Worm (Caenorhabditis elegans) whole organism, L2 larva: ENCODE measurements around the gene srh-2.

Source experiments
- C34F6.9 ChIP-seq: fragments of 150-350 bp; optimal IDR thresholded peaks from 2 replicates; lab custom pipeline; 2014; ENCODE audit warnings: missing biosample characterization, missing genetic modification characterization
- F13H6.1 ChIP-seq: sonication (generic microtip); optimal IDR thresholded peaks from 2 replicates; lab custom pipeline; 2016; ENCODE audit warnings: missing genetic modification characterization, missing compliant biosample characterization
- R02D3.7 ChIP-seq: fragments of 150-350 bp; optimal IDR thresholded peaks from 2 replicates; lab custom pipeline; 2014; ENCODE audit warnings: missing biosample characterization, missing genetic modification characterization
- ZK546.5 ChIP-seq: sonication (generic microtip); optimal IDR thresholded peaks from 2 replicates; lab custom pipeline; 2017; ENCODE audit warnings: missing biosample characterization, missing genetic modification characterization
- aly-2 ChIP-seq: fragments of 150-350 bp; optimal IDR thresholded peaks from 2 replicates; lab custom pipeline; 2014; ENCODE audit warnings: missing biosample characterization, missing genetic modification characterization
- ama-1 ChIP-seq: fragments of 150-350 bp; optimal IDR thresholded peaks from 2 replicates; lab custom pipeline; 2018; ENCODE audit warnings: inconsistent platforms
- blmp-1 ChIP-seq: sonication (generic microtip); optimal IDR thresholded peaks from 2 replicates; lab custom pipeline; 2017; ENCODE audit warnings: missing genetic modification characterization, mild to moderate bottlenecking, missing compliant biosample characterization, antibody characterized with exemption, moderate library complexity; ENCODE audit not compliant: insufficient read depth
- ceh-82 ChIP-seq: fragments of 150-350 bp; optimal IDR thresholded peaks from 2 replicates; lab custom pipeline; 2014; ENCODE audit warnings: missing biosample characterization, missing genetic modification characterization
- crh-2 ChIP-seq: sonication (generic microtip); optimal IDR thresholded peaks from 2 replicates; lab custom pipeline; 2017; ENCODE audit warnings: missing biosample characterization, missing genetic modification characterization
- dmd-4 ChIP-seq: sonication (generic microtip); optimal IDR thresholded peaks from 2 replicates; lab custom pipeline; 2017; ENCODE audit warnings: missing biosample characterization, missing genetic modification characterization
- elt-3 ChIP-seq: sonication (generic microtip); optimal IDR thresholded peaks from 2 replicates; lab custom pipeline; 2017; ENCODE audit warnings: missing biosample characterization, missing genetic modification characterization
- fos-1 ChIP-seq: fragments of 150-350 bp; optimal IDR thresholded peaks from 2 replicates; lab custom pipeline; 2014; ENCODE audit warnings: missing biosample characterization, missing genetic modification characterization
- gmeb-1 ChIP-seq: fragments of 150-350 bp; optimal IDR thresholded peaks from 2 replicates; lab custom pipeline; 2014; ENCODE audit warnings: missing biosample characterization, missing genetic modification characterization
- lin-11 ChIP-seq: fragments of 150-350 bp; sonication (generic microtip); optimal IDR thresholded peaks from 2 replicates; lab custom pipeline; 2014; ENCODE audit warnings: missing biosample characterization, missing genetic modification characterization, inconsistent platforms, mixed read lengths
- lin-13 ChIP-seq: fragments of 150-350 bp; optimal IDR thresholded peaks from 2 replicates; lab custom pipeline; 2014; ENCODE audit warnings: missing biosample characterization, missing genetic modification reagents, missing genetic modification characterization
- lin-39 ChIP-seq: fragments of 150-350 bp; optimal IDR thresholded peaks from 2 replicates; lab custom pipeline; 2014; ENCODE audit warnings: missing biosample characterization, missing genetic modification reagents, missing genetic modification characterization
- lsy-2 ChIP-seq, 2 experiments: fragments of 150-350 bp in 1 of 2; sonication (generic microtip) in 1 of 2; optimal IDR thresholded peaks; 2 replicates each; lab custom pipeline; 2014 to 2017; ENCODE audit warnings: missing biosample characterization in 2 of 2, missing genetic modification characterization in 2 of 2
- nhr-10 ChIP-seq: sonication (generic microtip); optimal IDR thresholded peaks from 2 replicates; lab custom pipeline; 2017; ENCODE audit warnings: missing biosample characterization, missing genetic modification characterization
- nhr-11 ChIP-seq: fragments of 150-350 bp; optimal IDR thresholded peaks from 2 replicates; lab custom pipeline; 2014; ENCODE audit warnings: missing biosample characterization, missing genetic modification characterization
- nhr-12 ChIP-seq: fragments of 150-350 bp; optimal IDR thresholded peaks from 2 replicates; lab custom pipeline; 2014; ENCODE audit warnings: missing biosample characterization, missing genetic modification characterization
- nhr-129 ChIP-seq: fragments of 150-350 bp; optimal IDR thresholded peaks from 2 replicates; lab custom pipeline; 2014; ENCODE audit warnings: missing biosample characterization, missing genetic modification characterization
- nhr-21 ChIP-seq: fragments of 150-350 bp; optimal IDR thresholded peaks from 2 replicates; lab custom pipeline; 2014; ENCODE audit warnings: missing biosample characterization, missing genetic modification characterization
- nhr-237 ChIP-seq: fragments of 150-350 bp; optimal IDR thresholded peaks from 2 replicates; lab custom pipeline; 2014; ENCODE audit warnings: missing biosample characterization, missing genetic modification characterization
- nhr-25 ChIP-seq: fragments of 150-350 bp; sonication (generic microtip); optimal IDR thresholded peaks from 3 replicates; lab custom pipeline; 2014; ENCODE audit warnings: missing biosample characterization, missing genetic modification characterization
- nhr-6 ChIP-seq: fragments of 150-350 bp; optimal IDR thresholded peaks from 2 replicates; lab custom pipeline; 2014; ENCODE audit warnings: missing biosample characterization, missing genetic modification characterization
- nhr-77 ChIP-seq: fragments of 150-350 bp; optimal IDR thresholded peaks from 2 replicates; lab custom pipeline; 2014; ENCODE audit warnings: missing biosample characterization, missing genetic modification characterization
- peb-1 ChIP-seq: fragments of 150-350 bp; optimal IDR thresholded peaks from 2 replicates; lab custom pipeline; 2014; ENCODE audit warnings: missing biosample characterization, missing genetic modification characterization
- sem-4 ChIP-seq: fragments of 150-350 bp; optimal IDR thresholded peaks from 2 replicates; lab custom pipeline; 2014; ENCODE audit warnings: missing biosample characterization, missing genetic modification reagents, missing genetic modification characterization
- skn-1 ChIP-seq: sonication (generic microtip); optimal IDR thresholded peaks from 2 replicates; lab custom pipeline; 2017; ENCODE audit warnings: missing biosample characterization, missing genetic modification characterization
- sma-3 ChIP-seq: sonication (generic microtip); optimal IDR thresholded peaks from 2 replicates; lab custom pipeline; 2016; ENCODE audit warnings: missing genetic modification reagents, missing genetic modification characterization, missing compliant biosample characterization
- sma-9 ChIP-seq, 2 experiments: fragments of 150-350 bp in 1 of 2; sonication (generic microtip) in 1 of 2; optimal IDR thresholded peaks; 2 replicates each; lab custom pipeline; 2014 to 2016; ENCODE audit warnings: missing genetic modification characterization in 2 of 2, mild to moderate bottlenecking in 1 of 2, missing biosample characterization in 1 of 2, missing compliant biosample characterization in 1 of 2, missing genetic modification reagents in 1 of 2, moderate library complexity in 1 of 2
- snpc-4 ChIP-seq: fragments of 150-350 bp; optimal IDR thresholded peaks from 2 replicates; lab custom pipeline; 2014; ENCODE audit warnings: missing biosample characterization, missing genetic modification characterization
- unc-39 ChIP-seq: fragments of 150-350 bp; optimal IDR thresholded peaks from 2 replicates; lab custom pipeline; 2014; ENCODE audit warnings: missing biosample characterization, missing genetic modification characterization
- unc-55 ChIP-seq: fragments of 150-350 bp; sonication (generic microtip); optimal IDR thresholded peaks from 3 replicates; lab custom pipeline; 2014; ENCODE audit warnings: missing biosample characterization, missing genetic modification reagents, missing genetic modification characterization
- unc-62 ChIP-seq: fragments of 150-350 bp; optimal IDR thresholded peaks from 2 replicates; lab custom pipeline; 2014; ENCODE audit warnings: missing biosample characterization, missing genetic modification reagents, missing genetic modification characterization
- ztf-1 ChIP-seq: fragments of 200-800 bp; sonication (Bioruptor generic); conservative IDR thresholded peaks from 2 replicates; pipeline ENCODE4 v1.3.6; 2022; ENCODE audit warnings: missing genetic modification characterization, missing compliant biosample characterization
- ztf-11 ChIP-seq: sonication (generic microtip); optimal IDR thresholded peaks from 2 replicates; lab custom pipeline; 2017; ENCODE audit warnings: missing biosample characterization, missing genetic modification characterization
- ztf-4 ChIP-seq: fragments of 150-350 bp; optimal IDR thresholded peaks from 2 replicates; lab custom pipeline; 2014; ENCODE audit warnings: missing biosample characterization, missing genetic modification characterization

srh-2 gene

DNA sequence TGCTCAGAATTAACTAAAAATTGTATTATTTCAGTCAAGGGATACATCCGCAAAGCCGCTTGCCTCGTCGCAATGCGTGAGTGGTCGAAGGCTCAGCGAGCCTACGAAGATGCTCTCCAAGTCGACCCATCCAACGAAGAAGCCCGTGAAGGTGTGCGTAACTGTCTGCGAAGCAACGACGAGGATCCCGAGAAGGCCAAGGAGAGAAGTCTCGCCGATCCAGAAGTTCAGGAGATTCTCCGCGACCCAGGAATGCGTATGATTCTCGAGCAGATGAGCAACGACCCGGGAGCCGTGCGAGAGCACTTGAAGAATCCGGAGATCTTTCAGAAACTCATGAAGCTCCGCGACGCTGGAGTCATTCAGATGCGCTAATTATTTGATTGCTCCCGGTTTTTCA is 46.2 kb downstream of the srh-2 start:
- TF ChIP-seq nhr-129 (tag; lab: Kevin White, UChicago) (no peak), lin-11 (tag; lab: Kevin White, UChicago) (no peak), R02D3.7 (tag; lab: Kevin White, UChicago) (no peak), nhr-237 (tag; lab: Kevin White, UChicago) (no peak), peb-1 (tag; lab: Kevin White, UChicago) (no peak)

DNA sequence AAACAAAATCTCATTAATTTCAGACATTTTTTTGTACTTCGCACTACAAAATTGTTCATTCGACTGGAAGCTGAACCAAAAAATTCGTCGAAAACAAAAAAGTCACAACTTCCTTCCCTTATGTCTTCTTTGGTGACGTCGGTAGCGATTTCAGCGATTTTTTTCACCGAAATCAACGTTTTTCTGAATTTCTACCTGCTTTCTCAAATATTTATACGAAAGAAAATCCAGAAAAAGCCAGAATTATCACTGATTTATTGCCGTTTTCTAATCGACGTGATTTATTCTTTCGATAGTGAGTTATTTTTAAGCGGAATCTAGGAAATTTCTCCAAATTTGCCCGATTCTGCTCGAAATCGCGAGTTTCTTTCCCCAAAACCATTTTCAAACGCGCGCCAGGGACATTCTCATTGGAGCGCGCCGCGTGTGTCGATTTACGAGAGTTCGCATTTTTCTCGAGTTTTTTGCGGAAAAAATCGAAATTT is 46.8 kb downstream of the srh-2 start, which contains the start of gene srbc-58:
Gene srbc-58 (plus strand): TSS at position 121 of the 485 bp plus-strand sequence.
- peak; percentile 3 for TF ChIP-seq F13H6.1 (tag; lab: Kevin White, UChicago)
- no peak for TF ChIP-seq nhr-25 (tag; lab: Kevin White, UChicago)
- peak; percentile 34 for TF ChIP-seq unc-55
- peak; percentile 16 for TF ChIP-seq nhr-129 (tag; lab: Kevin White, UChicago)
- TF ChIP-seq gmeb-1 (tag; lab: Kevin White, UChicago) = peak; percentile 23
- TF ChIP-seq ztf-4 (tag; lab: Kevin White, UChicago) = peak; percentile 41
- TF ChIP-seq lin-13 (GFP tag; lab: Kevin White, UChicago) = peak; percentile 9
- peak; percentile 29 for TF ChIP-seq C34F6.9 (tag; lab: Kevin White, UChicago)
- TF ChIP-seq elt-3 (tag; lab: Kevin White, UChicago) = no peak
- TF ChIP-seq nhr-21 (tag; lab: Kevin White, UChicago) = no peak
- no peak for TF ChIP-seq sem-4 (tag; lab: Kevin White, UChicago)
- peak; percentile 70 for TF ChIP-seq ama-1 (lab: Kevin White, UChicago)
- TF ChIP-seq unc-39 (tag; lab: Kevin White, UChicago) = no peak
- peak; percentile 27 for TF ChIP-seq crh-2 (tag; lab: Kevin White, UChicago)
- no peak for TF ChIP-seq lin-11 (tag; lab: Kevin White, UChicago)
- peak in 1 of 2 experiments; percentile 13 for TF ChIP-seq lsy-2 (tag; optimal IDR thresholded peaks at IDR 0.05; lab: Kevin White, UChicago)
- no peak for TF ChIP-seq ztf-1 (GFP tag; lab: Robert Waterston, UW)
- TF ChIP-seq, all 48 proteins: peak for 10

DNA sequence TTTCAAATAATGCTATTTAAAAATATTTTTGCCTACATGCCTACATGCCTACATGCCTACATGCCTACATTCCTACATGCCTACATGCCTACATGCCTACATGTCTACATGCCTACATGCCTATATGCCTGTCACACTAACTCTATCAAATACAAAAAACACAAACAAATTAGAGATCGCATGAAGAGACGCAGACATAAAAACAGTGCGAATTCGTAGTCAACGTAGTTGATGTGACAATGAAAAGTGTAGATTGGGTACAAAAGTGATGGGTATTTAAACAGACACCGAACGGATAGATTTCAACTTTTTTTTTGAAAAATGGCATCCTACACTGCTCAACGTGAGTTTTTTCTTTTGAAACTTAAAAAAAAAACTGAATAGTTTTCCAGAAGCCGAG is 49.2 kb downstream of the srh-2 start, which contains the start of gene R09E12.9:
Gene R09E12.9 (plus strand): TSS at position 316 of the 400 bp plus-strand sequence.
- TF ChIP-seq nhr-237 (tag; lab: Kevin White, UChicago) (peak; percentile 15), ZK546.5 (tag; lab: Kevin White, UChicago) (no peak), lsy-2 (tag; optimal IDR thresholded peaks at IDR 0.05; lab: Kevin White, UChicago) (peak in 1 of 2 experiments; percentile 26), lin-39 (tag; lab: Kevin White, UChicago) (no peak), nhr-10 (tag; lab: Kevin White, UChicago) (no peak), unc-39 (tag; lab: Kevin White, UChicago) (no peak), nhr-21 (tag; lab: Kevin White, UChicago) (peak; percentile 24), lin-13 (GFP tag; lab: Kevin White, UChicago) (no peak), nhr-11 (tag; lab: Kevin White, UChicago) (no peak), nhr-25 (tag; lab: Kevin White, UChicago) (peak; percentile 10), nhr-12 (tag; lab: Kevin White, UChicago) (no peak), unc-55 (no peak), unc-62 (GFP tag; lab: Kevin White, UChicago) (no peak), aly-2 (tag; lab: Kevin White, UChicago) (no peak), sma-3 (peak; percentile 0), ztf-11 (no peak), peb-1 (tag; lab: Kevin White, UChicago) (no peak), nhr-77 (tag; lab: Kevin White, UChicago) (peak; percentile 95), R02D3.7 (tag; lab: Kevin White, UChicago) (no peak), sem-4 (tag; lab: Kevin White, UChicago) (no peak), nhr-129 (tag; lab: Kevin White, UChicago) (no peak)
- TF ChIP-seq, all 48 proteins: peak for 6

DNA sequence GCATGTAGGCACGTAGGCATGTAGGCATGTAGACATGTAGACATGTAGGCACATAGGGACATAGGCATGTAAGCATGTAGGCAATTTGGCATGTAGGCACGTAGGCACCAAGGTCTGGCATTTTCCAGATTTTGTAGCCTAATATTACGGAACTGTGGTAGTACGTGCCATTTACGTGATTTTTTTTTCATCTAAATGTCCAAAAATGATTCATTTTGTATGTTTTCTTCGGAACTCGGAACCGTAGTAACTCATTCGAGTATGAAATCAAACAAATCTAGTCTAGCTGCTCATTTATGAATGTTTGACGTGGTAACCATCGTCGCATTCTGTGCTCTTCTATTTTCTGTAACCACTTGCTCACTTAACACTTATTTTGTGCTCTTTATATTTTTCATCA is 50.2 kb downstream of the srh-2 start, which contains the start of gene srbc-59:
Gene srbc-59 (plus strand): TSS at position 301 of the 400 bp plus-strand sequence.
- no peak for TF ChIP-seq nhr-237 (tag; lab: Kevin White, UChicago)
- TF ChIP-seq dmd-4 (tag; lab: Kevin White, UChicago) = no peak
- TF ChIP-seq snpc-4 = no peak
- no peak for TF ChIP-seq sma-9 (GFP tag; optimal IDR thresholded peaks at IDR 0.05; lab: Kevin White, UChicago)
- TF ChIP-seq sma-9 (tag; optimal IDR thresholded peaks at IDR 0.05; lab: Kevin White, UChicago) = no peak
- no peak for TF ChIP-seq skn-1
- TF ChIP-seq lsy-2 (tag; optimal IDR thresholded peaks at IDR 0.05; lab: Kevin White, UChicago) = no peak
- no peak for TF ChIP-seq R02D3.7 (tag; lab: Kevin White, UChicago)
- TF ChIP-seq nhr-10 (tag; lab: Kevin White, UChicago) = no peak
- TF ChIP-seq unc-39 (tag; lab: Kevin White, UChicago) = no peak
- TF ChIP-seq gmeb-1 (tag; lab: Kevin White, UChicago) = no peak
- no peak for TF ChIP-seq lin-13 (GFP tag; lab: Kevin White, UChicago)
- TF ChIP-seq nhr-6 (tag; lab: Kevin White, UChicago) = no peak
- no peak for TF ChIP-seq fos-1 (tag; lab: Kevin White, UChicago)
- TF ChIP-seq ceh-82 (tag; lab: Kevin White, UChicago) = no peak
- TF ChIP-seq ama-1 (lab: Kevin White, UChicago) = no peak
- no peak for TF ChIP-seq ztf-1 (GFP tag; lab: Robert Waterston, UW)
- TF ChIP-seq blmp-1 (tag; lab: Kevin White, UChicago) = no peak
- TF ChIP-seq nhr-77 (tag; lab: Kevin White, UChicago) = no peak
